Worm (Caenorhabditis elegans) whole organism, young adult: Measurements from ENCODE around the gene C15H7.4.

Experiments used
- C17E4.6 ChIP-seq: fragments of 200-800 bp; sonication (Bioruptor generic); IDR thresholded peaks from 2 replicates; pipeline ENCODE4 v1.3.6; 2022; ENCODE audit warnings: missing genetic modification reagents, missing genetic modification characterization, missing compliant biosample characterization
- D2030.7 ChIP-seq: fragments of 200-800 bp; sonication (Bioruptor generic); IDR thresholded peaks from 2 replicates; pipeline ENCODE4 v1.3.6; 2022; ENCODE audit warnings: missing genetic modification reagents, missing genetic modification characterization, missing compliant biosample characterization
- F22D6.2 ChIP-seq: sonication (generic microtip); optimal IDR thresholded peaks from 2 replicates; lab custom pipeline; 2016; ENCODE audit warnings: mild to moderate bottlenecking, missing genetic modification characterization, missing compliant biosample characterization
- F33H1.4 ChIP-seq: fragments of 200-800 bp; sonication (Bioruptor generic); IDR thresholded peaks from 2 replicates; pipeline ENCODE4 v1.3.6; 2022; ENCODE audit warnings: missing genetic modification reagents, missing genetic modification characterization, missing compliant biosample characterization
- F52B5.7 ChIP-seq: sonication (generic microtip); optimal IDR thresholded peaks from 2 replicates; lab custom pipeline; 2016; ENCODE audit warnings: mild to moderate bottlenecking, missing genetic modification characterization, missing compliant biosample characterization
- F57A8.1 ChIP-seq: fragments of 200-800 bp; sonication (Bioruptor generic); optimal IDR thresholded peaks from 2 replicates; lab custom pipeline; 2018; ENCODE audit warnings: mild to moderate bottlenecking, missing genetic modification characterization, moderate library complexity, missing compliant biosample characterization
- F57C9.4 ChIP-seq: sonication (generic microtip); optimal IDR thresholded peaks from 2 replicates; lab custom pipeline; 2017; ENCODE audit warnings: mild to moderate bottlenecking, missing genetic modification characterization, missing compliant biosample characterization
- K12H6.12 ChIP-seq: fragments of 200-800 bp; sonication (Bioruptor generic); optimal IDR thresholded peaks from 2 replicates; lab custom pipeline; 2018; ENCODE audit warnings: mild to moderate bottlenecking, missing genetic modification characterization, missing compliant biosample characterization
- T26A5.8 ChIP-seq: sonication (generic microtip); optimal IDR thresholded peaks from 2 replicates; lab custom pipeline; 2016; ENCODE audit warnings: missing genetic modification characterization, missing compliant biosample characterization
- Y53G8AR.9 ChIP-seq: fragments of 200-800 bp; sonication (Bioruptor generic); conservative IDR thresholded peaks from 2 replicates; pipeline ENCODE4 v1.3.6; 2022; ENCODE audit warnings: missing genetic modification reagents, missing genetic modification characterization, missing compliant biosample characterization
- Y56A3A.18 ChIP-seq: fragments of 200-800 bp; sonication (Bioruptor generic); IDR thresholded peaks from 2 replicates; pipeline ENCODE4 v1.3.6; 2022; ENCODE audit warnings: missing genetic modification reagents, missing genetic modification characterization, missing compliant biosample characterization
- Y79H2A.3 ChIP-seq: fragments of 200-800 bp; sonication (Bioruptor generic); conservative IDR thresholded peaks from 2 replicates; pipeline ENCODE4 v1.3.6; 2022; ENCODE audit warnings: missing genetic modification reagents, missing genetic modification characterization, missing compliant biosample characterization
- ZK185.1 ChIP-seq: sonication (generic microtip); optimal IDR thresholded peaks from 2 replicates; lab custom pipeline; 2016; ENCODE audit warnings: mild to moderate bottlenecking, missing genetic modification characterization, missing compliant biosample characterization; ENCODE audit not compliant: poor library complexity, severe bottlenecking
- atf-7 ChIP-seq: sonication (generic microtip); optimal IDR thresholded peaks from 2 replicates; lab custom pipeline; 2017; ENCODE audit warnings: mild to moderate bottlenecking, missing genetic modification characterization, missing compliant biosample characterization
- ceh-40 ChIP-seq: fragments of 200-800 bp; sonication (Bioruptor generic); IDR thresholded peaks from 2 replicates; pipeline ENCODE4 v1.3.6; 2022; ENCODE audit warnings: missing genetic modification characterization, missing compliant biosample characterization
- ceh-91 ChIP-seq: fragments of 200-800 bp; sonication (Bioruptor generic); IDR thresholded peaks from 2 replicates; pipeline ENCODE4 v1.3.6; 2022; ENCODE audit warnings: missing genetic modification reagents, missing genetic modification characterization, missing compliant biosample characterization
- dpl-1 ChIP-seq: fragments of 150-350 bp; optimal IDR thresholded peaks from 2 replicates; lab custom pipeline; 2014; ENCODE audit warnings: missing biosample characterization, missing genetic modification reagents, missing genetic modification characterization
- efl-1 ChIP-seq: fragments of 150-350 bp; optimal IDR thresholded peaks from 2 replicates; lab custom pipeline; 2014; ENCODE audit warnings: missing biosample characterization, missing genetic modification reagents, missing genetic modification characterization
- egl-44 ChIP-seq: fragments of 200-800 bp; sonication (Bioruptor generic); IDR thresholded peaks from 2 replicates; pipeline ENCODE4 v1.3.6; 2022; ENCODE audit warnings: missing genetic modification reagents, missing genetic modification characterization, missing compliant biosample characterization
- gei-17 ChIP-seq: fragments of 200-800 bp; sonication (Bioruptor generic); optimal IDR thresholded peaks from 2 replicates; lab custom pipeline; 2018; ENCODE audit warnings: mild to moderate bottlenecking, missing genetic modification characterization, missing compliant biosample characterization
- hmg-1.2 ChIP-seq: fragments of 200-800 bp; sonication (Bioruptor generic); IDR thresholded peaks from 2 replicates; pipeline ENCODE4 v1.3.6; 2022; ENCODE audit warnings: missing genetic modification reagents, missing genetic modification characterization, missing compliant biosample characterization
- hrde-1 ChIP-seq: sonication (generic microtip); optimal IDR thresholded peaks from 2 replicates; lab custom pipeline; 2016; ENCODE audit warnings: missing genetic modification characterization, mild to moderate bottlenecking, missing compliant biosample characterization, moderate library complexity, missing genotype, missing genetic modification reagents, borderline replicate concordance
- lin-54 ChIP-seq: fragments of 200-800 bp; sonication (Bioruptor generic); optimal IDR thresholded peaks from 2 replicates; lab custom pipeline; 2018; ENCODE audit warnings: mild to moderate bottlenecking, missing genetic modification characterization, missing compliant biosample characterization
- lir-1 ChIP-seq: fragments of 200-800 bp; sonication (Bioruptor generic); conservative IDR thresholded peaks from 2 replicates; pipeline ENCODE4 v1.3.6; 2022; ENCODE audit warnings: missing genetic modification reagents, missing genetic modification characterization, missing compliant biosample characterization
- lsl-1 ChIP-seq: fragments of 200-800 bp; sonication (Bioruptor generic); optimal IDR thresholded peaks from 2 replicates; lab custom pipeline; 2018; ENCODE audit warnings: mild to moderate bottlenecking, missing genetic modification characterization, moderate library complexity, missing compliant biosample characterization
- madf-6 ChIP-seq: fragments of 200-800 bp; sonication (Bioruptor generic); IDR thresholded peaks from 2 replicates; pipeline ENCODE4 v1.3.6; 2022; ENCODE audit warnings: missing genetic modification reagents, missing genetic modification characterization, missing compliant biosample characterization
- madf-8 ChIP-seq: fragments of 200-800 bp; sonication (Bioruptor generic); conservative IDR thresholded peaks from 2 replicates; pipeline ENCODE4 v1.3.6; 2022; ENCODE audit warnings: missing genetic modification reagents, missing genetic modification characterization, missing compliant biosample characterization
- mcd-1 ChIP-seq: fragments of 200-800 bp; sonication (Bioruptor generic); IDR thresholded peaks from 2 replicates; pipeline ENCODE4 v1.3.6; 2022; ENCODE audit warnings: missing genetic modification reagents, missing genetic modification characterization, missing compliant biosample characterization
- nfya-2 ChIP-seq: fragments of 200-800 bp; sonication (Bioruptor generic); IDR thresholded peaks from 2 replicates; pipeline ENCODE4 v1.3.6; 2022; ENCODE audit warnings: missing genetic modification reagents, missing genetic modification characterization, missing compliant biosample characterization
- nhr-27 ChIP-seq: fragments of 200-800 bp; sonication (Bioruptor generic); optimal IDR thresholded peaks from 2 replicates; lab custom pipeline; 2018; ENCODE audit warnings: mild to moderate bottlenecking, missing genetic modification characterization, moderate library complexity, missing compliant biosample characterization
- nhr-80 ChIP-seq: sonication (generic microtip); optimal IDR thresholded peaks from 2 replicates; lab custom pipeline; 2016; ENCODE audit warnings: missing genetic modification characterization, missing compliant biosample characterization
- rcor-1 ChIP-seq: fragments of 200-800 bp; sonication (Bioruptor generic); IDR thresholded peaks from 2 replicates; pipeline ENCODE4 v1.3.6; 2022; ENCODE audit warnings: missing genetic modification reagents, missing genetic modification characterization, missing compliant biosample characterization
- rec-8 ChIP-seq, 2 experiments: sonication (generic microtip); optimal IDR thresholded peaks; 2 replicates each; lab custom pipeline; 2016; ENCODE audit warnings: mild to moderate bottlenecking in 2 of 2, missing genetic modification characterization in 2 of 2, missing genetic modification reagents in 2 of 2, missing genotype in 2 of 2, missing biosample characterization in 1 of 2, missing compliant biosample characterization in 1 of 2, moderate library complexity in 1 of 2
- repo-1 ChIP-seq: sonication (generic microtip); optimal IDR thresholded peaks from 2 replicates; lab custom pipeline; 2017; ENCODE audit warnings: mild to moderate bottlenecking, missing genetic modification characterization, missing compliant biosample characterization
- ztf-18 ChIP-seq: sonication (generic microtip); optimal IDR thresholded peaks from 2 replicates; lab custom pipeline; 2016; ENCODE audit warnings: missing genotype, mild to moderate bottlenecking, missing genetic modification characterization, missing compliant biosample characterization
- ztf-28 ChIP-seq: fragments of 200-800 bp; sonication (Bioruptor generic); IDR thresholded peaks from 2 replicates; pipeline ENCODE4 v1.3.6; 2022; ENCODE audit warnings: missing genetic modification reagents, missing genetic modification characterization, missing compliant biosample characterization

Gene C15H7.4

ce11 chrIII:9615114-9615513 is 40.6 kb downstream of the C15H7.4 start (continued):
- TF ChIP-seq ZK185.1 (tag; lab: Kevin White, UChicago) (no peak), ceh-40 (GFP tag; lab: Robert Waterston, UW) (0 out of 2 replicates have a peak, but pooled peaks have one; percentile 18), gei-17 (GFP tag; lab: Kevin White, UChicago) (no peak), ceh-91 (GFP tag; lab: Robert Waterston, UW) (no peak), nhr-80 (tag; lab: Kevin White, UChicago) (no peak), F57A8.1 (no peak), atf-7 (no peak), F52B5.7 (peak; percentile 77), nfya-2 (GFP tag; lab: Robert Waterston, UW) (0 out of 2 replicates have a peak, but pooled peaks have one; percentile 11), Y56A3A.18 (peak; percentile 69; the same call in 1 of the 2 replicates), madf-8 (GFP tag; lab: Robert Waterston, UW) (peak; percentile 54; the same call in 1 of the 2 replicates), F57C9.4 (tag; lab: Kevin White, UChicago) (no peak), D2030.7 (no peak; the same call in 1 of the 2 replicates), Y53G8AR.9 (GFP tag; lab: Robert Waterston, UW) (peak; percentile 90), egl-44 (GFP tag; lab: Robert Waterston, UW) (no peak), ztf-28 (no peak), rcor-1 (GFP tag; lab: Robert Waterston, UW) (peak; percentile 26; the same call in 1 of the 2 replicates), F22D6.2 (tag; lab: Kevin White, UChicago) (no peak), T26A5.8 (tag; lab: Kevin White, UChicago) (no peak), C17E4.6 (GFP tag; lab: Robert Waterston, UW) (peak; percentile 41; the same call in 1 of the 2 replicates), lir-1 (no peak), K12H6.12 (tag; lab: Kevin White, UChicago) (no peak), hmg-1.2 (GFP tag; lab: Robert Waterston, UW) (peak; percentile 44), Y79H2A.3 (no peak; the same call in 1 of the 2 replicates), nhr-27 (tag; lab: Kevin White, UChicago) (no peak), ztf-18 (peak; percentile 53), hrde-1 (tag; lab: Kevin White, UChicago) (peak; percentile 72), rec-8 (tag; optimal IDR thresholded peaks at IDR 0.05; lab: Kevin White, UChicago) (no peak), repo-1 (tag; lab: Kevin White, UChicago) (no peak)

- TF ChIP-seq F52B5.7 = no peak
- TF ChIP-seq lsl-1 (GFP tag; lab: Kevin White, UChicago) = peak; percentile 29
- TF ChIP-seq dpl-1 (GFP tag; lab: Kevin White, UChicago) = peak; percentile 32
- peak; percentile 19; the same call in 1 of the 2 replicates for TF ChIP-seq madf-8 (GFP tag; lab: Robert Waterston, UW)
- peak; percentile 30; the same call in 1 of the 2 replicates for TF ChIP-seq F33H1.4
- peak; percentile 83 for TF ChIP-seq mcd-1
- peak; percentile 56; the same call in 1 of the 2 replicates for TF ChIP-seq madf-6
- TF ChIP-seq D2030.7 = peak; percentile 25; the same call in 1 of the 2 replicates
- no peak for TF ChIP-seq Y56A3A.18
- TF ChIP-seq ztf-18 = peak; percentile 6
- peak; percentile 73 for TF ChIP-seq efl-1 (GFP tag; lab: Kevin White, UChicago)
- TF ChIP-seq ceh-91 (GFP tag; lab: Robert Waterston, UW) = no peak
- TF ChIP-seq F57C9.4 (tag; lab: Kevin White, UChicago) = no peak
- TF ChIP-seq lin-54 (GFP tag; lab: Kevin White, UChicago) = peak; percentile 56
- TF ChIP-seq, all 124 proteins: peak for 10
These were observed 41.5 kb downstream of the C15H7.4 start, which contains the start of the genes pri-1 and F58A4.6 for ce11 chrIII:9614211-9614610. Gene pri-1 (minus strand): TSS chrIII:9614281. Gene F58A4.6 (plus strand): TSS chrIII:9614482.
